Worm (Caenorhabditis elegans) whole organism, late embryonic: ENCODE results near the gene acr-12.

ENCODE experiments used
- C08G9.2 ChIP-seq: sonication (generic microtip); optimal IDR thresholded peaks from 2 replicates; lab custom pipeline; 2016; ENCODE audit warnings: mild to moderate bottlenecking, missing genetic modification characterization, moderate library complexity, missing compliant biosample characterization
- ceh-9 ChIP-seq: sonication (generic microtip); optimal IDR thresholded peaks from 2 replicates; lab custom pipeline; 2016; ENCODE audit warnings: mild to moderate bottlenecking, missing genetic modification characterization, inconsistent platforms, missing compliant biosample characterization
- elt-2 ChIP-seq: sonication (generic microtip); optimal IDR thresholded peaks from 2 replicates; lab custom pipeline; 2016; ENCODE audit warnings: missing genetic modification reagents, missing genetic modification characterization, missing compliant biosample characterization
- fkh-10 ChIP-seq: fragments of 150-350 bp; optimal IDR thresholded peaks from 2 replicates; lab custom pipeline; 2014; ENCODE audit warnings: missing biosample characterization, missing genetic modification reagents, missing genetic modification characterization
- hlh-8 ChIP-seq: sonication (generic microtip); optimal IDR thresholded peaks from 2 replicates; lab custom pipeline; 2016; ENCODE audit warnings: missing genotype, missing genetic modification characterization, missing compliant biosample characterization
- lin-11 ChIP-seq: fragments of 200-800 bp; sonication (Bioruptor generic); optimal IDR thresholded peaks from 2 replicates; lab custom pipeline; 2018; ENCODE audit warnings: mild to moderate bottlenecking, missing genetic modification characterization, missing compliant biosample characterization
- sox-4 ChIP-seq: sonication (generic microtip); optimal IDR thresholded peaks from 2 replicates; lab custom pipeline; 2017; ENCODE audit warnings: mild to moderate bottlenecking, missing genetic modification characterization, inconsistent platforms, missing compliant biosample characterization
- syd-9 ChIP-seq: sonication (generic microtip); optimal IDR thresholded peaks from 2 replicates; lab custom pipeline; 2016; ENCODE audit warnings: mild to moderate bottlenecking, missing genetic modification characterization, moderate library complexity, missing compliant biosample characterization
- tbx-2 ChIP-seq: sonication (generic microtip); optimal IDR thresholded peaks from 2 replicates; lab custom pipeline; 2016; ENCODE audit warnings: missing genetic modification characterization, missing compliant biosample characterization
- tbx-7 ChIP-seq: sonication (generic microtip); optimal IDR thresholded peaks from 2 replicates; lab custom pipeline; 2016; ENCODE audit warnings: missing genotype, missing genetic modification characterization, missing compliant biosample characterization
- ttx-3 ChIP-seq: sonication (generic microtip); optimal IDR thresholded peaks from 2 replicates; lab custom pipeline; 2016; ENCODE audit warnings: missing genetic modification reagents, missing genetic modification characterization, missing compliant biosample characterization
- unc-3 ChIP-seq, 2 experiments: fragments of 200-800 bp in 1 of 2; sonication (Bioruptor generic) in 1 of 2; sonication (generic microtip) in 1 of 2; conservative IDR thresholded peaks in 1 of 2; optimal IDR thresholded peaks in 1 of 2; 2 replicates each; pipeline versions ENCODE4 v1.3.6 to Lab custom; 2016 to 2022; ENCODE audit warnings: missing compliant biosample characterization in 2 of 2, missing genetic modification characterization in 2 of 2, missing genetic modification reagents in 1 of 2

DNA sequence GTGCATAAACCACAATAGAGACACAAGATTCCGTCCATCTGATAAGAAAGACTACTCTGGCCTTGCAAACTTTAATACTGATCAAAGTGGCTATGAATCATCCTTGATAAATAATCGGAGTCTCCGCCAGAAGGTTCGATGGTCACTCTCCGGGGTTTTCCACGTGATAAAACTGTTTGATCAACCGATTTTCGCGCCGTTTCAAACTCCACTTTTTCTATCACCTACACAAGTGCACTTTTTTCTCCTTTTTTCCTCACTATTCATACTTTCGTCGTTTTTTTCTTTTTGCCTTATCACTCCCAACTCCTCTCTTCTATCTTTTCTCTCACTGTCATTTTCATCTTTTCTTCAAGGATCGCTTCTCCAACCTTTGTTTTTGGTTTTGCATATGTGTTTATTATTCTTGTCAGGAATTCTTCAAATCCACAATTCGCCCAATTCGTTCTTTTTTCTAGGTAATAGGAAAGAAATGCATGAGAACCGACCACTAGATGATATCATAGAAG is 4.0 kb upstream of the acr-12 start, which contains the start of gene F18H3.4:
- TF ChIP-seq tbx-2 (tag; lab: Kevin White, UChicago) = no peak
- TF ChIP-seq C08G9.2 (tag; lab: Kevin White, UChicago) = no peak
- no peak for TF ChIP-seq ttx-3 (tag; lab: Kevin White, UChicago)
- TF ChIP-seq elt-2 (tag; lab: Kevin White, UChicago) = peak; percentile 27
- no peak for TF ChIP-seq ceh-9 (tag; lab: Kevin White, UChicago)
- no peak for TF ChIP-seq fkh-10 (GFP tag; lab: Kevin White, UChicago)
- no peak for TF ChIP-seq hlh-8 (tag; lab: Kevin White, UChicago)
- TF ChIP-seq lin-11 (tag; lab: Kevin White, UChicago) = no peak
- TF ChIP-seq syd-9 (tag; lab: Kevin White, UChicago) = no peak
- no peak for TF ChIP-seq tbx-7
- TF ChIP-seq sox-4 (tag; lab: Kevin White, UChicago) = no peak
- TF ChIP-seq unc-3 (GFP tag; conservative IDR thresholded peaks at IDR 0.05; lab: Robert Waterston, UW) = no peak
- no peak for TF ChIP-seq unc-3 (tag; optimal IDR thresholded peaks at IDR 0.05; lab: Kevin White, UChicago)
